Worm (Caenorhabditis elegans): ENCODE measurements around the gene Y39A3A.4.

DNA sequence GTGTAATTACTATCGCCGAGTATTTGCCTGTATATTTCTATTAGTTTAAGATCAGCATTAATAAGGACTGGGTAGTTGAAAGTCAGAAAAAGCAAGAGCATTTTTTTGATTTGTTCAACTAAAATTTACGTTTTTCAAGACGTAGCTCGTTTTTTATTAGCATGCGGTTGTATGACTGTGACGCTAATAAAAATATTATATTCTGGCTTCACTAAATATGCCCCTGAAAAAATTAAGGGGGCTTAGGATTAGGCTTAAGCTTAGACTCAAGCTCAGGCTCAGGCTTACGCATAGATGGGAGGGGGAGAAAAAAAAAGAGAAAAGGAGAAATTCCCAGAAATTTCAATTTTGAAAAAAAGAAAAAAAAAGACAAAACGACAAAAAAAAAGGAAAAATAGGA lies 18.8 kb downstream of the Y39A3A.4 start, which contains the start of gene Y39A3A.2:
- no peak for TF ChIP-seq daf-12 (tag; optimal IDR thresholded peaks at IDR 0.05)
- no peak for TF ChIP-seq dve-1 (tag; optimal IDR thresholded peaks at IDR 0.05; ENCODE audit: insufficient read depth)
- TF ChIP-seq snpc-4 (tag; optimal IDR thresholded peaks at IDR 0.05), result no peak
- TF ChIP-seq unc-39 (tag; optimal IDR thresholded peaks at IDR 0.05), result no peak
- TF ChIP-seq arid-1 (GFP tag; conservative IDR thresholded peaks at IDR 0.05), result no peak
- TF ChIP-seq mes-2 (tag; optimal IDR thresholded peaks at IDR 0.05; ENCODE audit: poor library complexity, severe bottlenecking), result no peak
- no peak for TF ChIP-seq pqm-1 (tag; optimal IDR thresholded peaks at IDR 0.05)
- TF ChIP-seq ZK546.5 (tag; optimal IDR thresholded peaks at IDR 0.05), result no peak
- TF ChIP-seq fos-1 (tag; optimal IDR thresholded peaks at IDR 0.05), result no peak
- no peak for TF ChIP-seq nhr-76 (tag; optimal IDR thresholded peaks at IDR 0.05)
- no peak for TF ChIP-seq nhr-10 (tag; optimal IDR thresholded peaks at IDR 0.05)
- TF ChIP-seq nhr-237 (tag; optimal IDR thresholded peaks at IDR 0.05), result no peak
- TF ChIP-seq nhr-11 (tag; optimal IDR thresholded peaks at IDR 0.05), result no peak
- TF ChIP-seq daf-16 (GFP tag; optimal IDR thresholded peaks at IDR 0.05), result no peak
- TF ChIP-seq daf-16 (tag; optimal IDR thresholded peaks at IDR 0.05), result no peak

All from whole organism, L4 larva.